Worm (Caenorhabditis elegans) whole organism, L4 larva: ENCODE data around the gene wip-1.

Experiments
- F26F4.8 ChIP-seq: fragments of 200-800 bp; sonication (Bioruptor generic); conservative IDR thresholded peaks from 2 replicates; pipeline ENCODE4 v1.3.6; 2022; ENCODE audit warnings: missing genetic modification characterization, missing compliant biosample characterization
- F44E2.7 ChIP-seq: fragments of 200-800 bp; sonication (Bioruptor generic); IDR thresholded peaks from 2 replicates; pipeline ENCODE4 v2.1.2; 2022; ENCODE audit warnings: missing genetic modification characterization, missing compliant biosample characterization
- F49E8.2 ChIP-seq: sonication (generic microtip); optimal IDR thresholded peaks from 2 replicates; lab custom pipeline; 2016; ENCODE audit warnings: missing compliant biosample characterization, mild to moderate bottlenecking, missing genetic modification characterization, borderline replicate concordance
- R02D3.7 ChIP-seq: fragments of 150-350 bp; sonication (generic microtip); optimal IDR thresholded peaks from 3 replicates; lab custom pipeline; 2014; ENCODE audit warnings: missing biosample characterization, missing genetic modification characterization
- T20F7.1 ChIP-seq: fragments of 200-800 bp; sonication (Bioruptor generic); optimal IDR thresholded peaks from 2 replicates; lab custom pipeline; 2018; ENCODE audit warnings: mild to moderate bottlenecking, missing genetic modification characterization, missing compliant biosample characterization
- Y105C5A.15 ChIP-seq: fragments of 200-800 bp; sonication (Bioruptor generic); IDR thresholded peaks from 2 replicates; pipeline ENCODE4 v1.3.6; 2022; ENCODE audit warnings: missing genetic modification characterization, missing compliant biosample characterization
- Y48G9A.11 ChIP-seq: fragments of 200-800 bp; sonication (Bioruptor generic); IDR thresholded peaks from 2 replicates; pipeline ENCODE4 v1.3.6; 2022; ENCODE audit warnings: missing genetic modification reagents, missing genetic modification characterization, missing compliant biosample characterization
- ZK546.5 ChIP-seq, 2 experiments: sonication (generic microtip); optimal IDR thresholded peaks; 2 replicates each; lab custom pipeline; 2017; ENCODE audit warnings: missing biosample characterization in 2 of 2, missing genetic modification characterization in 2 of 2
- aha-1 ChIP-seq: fragments of 150-350 bp; peaks from one replicate; lab custom pipeline; 2014; ENCODE audit warnings: missing biosample characterization, missing genetic modification characterization
- aly-2 ChIP-seq: sonication (generic microtip); optimal IDR thresholded peaks from 2 replicates; lab custom pipeline; 2018; ENCODE audit warnings: missing biosample characterization, missing genetic modification characterization
- ceh-20 ChIP-seq: fragments of 200-800 bp; sonication (Bioruptor generic); IDR thresholded peaks from 2 replicates; pipeline ENCODE4 v1.3.6; 2022; ENCODE audit warnings: missing genetic modification reagents, missing genetic modification characterization, missing compliant biosample characterization
- ceh-62 ChIP-seq: sonication (generic microtip); optimal IDR thresholded peaks from 2 replicates; lab custom pipeline; 2017; ENCODE audit warnings: missing biosample characterization, missing genetic modification characterization
- ces-1 ChIP-seq: fragments of 150-350 bp; sonication (generic microtip); optimal IDR thresholded peaks from 4 replicates; lab custom pipeline; 2014; ENCODE audit warnings: missing biosample characterization, missing genetic modification reagents, missing genetic modification characterization
- cey-2 ChIP-seq: sonication (generic microtip); optimal IDR thresholded peaks from 3 replicates; lab custom pipeline; 2017; ENCODE audit warnings: missing genetic modification characterization, mild to moderate bottlenecking, missing compliant biosample characterization, antibody characterized with exemption, borderline replicate concordance; ENCODE audit not compliant: insufficient read depth
- daf-12 ChIP-seq: fragments of 150-350 bp; optimal IDR thresholded peaks from 2 replicates; lab custom pipeline; 2014; ENCODE audit warnings: missing biosample characterization, missing genetic modification reagents, missing genetic modification characterization
- daf-16 ChIP-seq, 3 experiments: sonication (generic microtip); optimal IDR thresholded peaks; 2 replicates each; lab custom pipeline; 2016 to 2017; ENCODE audit warnings: missing genetic modification characterization in 3 of 3, missing genetic modification reagents in 3 of 3, mild to moderate bottlenecking in 2 of 3, missing compliant biosample characterization in 2 of 3, missing biosample characterization in 1 of 3, moderate library complexity in 1 of 3
- dpl-1 ChIP-seq: fragments of 150-350 bp; optimal IDR thresholded peaks from 2 replicates; lab custom pipeline; 2014; ENCODE audit warnings: missing biosample characterization, missing genetic modification reagents, missing genetic modification characterization
- fos-1 ChIP-seq: fragments of 150-350 bp; optimal IDR thresholded peaks from 2 replicates; lab custom pipeline; 2014; ENCODE audit warnings: missing biosample characterization, missing genetic modification characterization
- gei-8 ChIP-seq: fragments of 200-800 bp; sonication (Bioruptor generic); optimal IDR thresholded peaks from 2 replicates; lab custom pipeline; 2018; ENCODE audit warnings: mild to moderate bottlenecking, missing genetic modification characterization, missing compliant biosample characterization
- jun-1 ChIP-seq: fragments of 150-350 bp; optimal IDR thresholded peaks from 2 replicates; lab custom pipeline; 2014; ENCODE audit warnings: missing biosample characterization, missing genetic modification reagents, missing genetic modification characterization
- lim-7 ChIP-seq: fragments of 200-800 bp; sonication (Bioruptor generic); IDR thresholded peaks from 2 replicates; pipeline ENCODE4 v1.3.6; 2022; ENCODE audit warnings: missing genetic modification characterization, missing compliant biosample characterization
- lin-1 ChIP-seq: fragments of 200-800 bp; sonication (Bioruptor generic); IDR thresholded peaks from 2 replicates; pipeline ENCODE4 v1.3.6; 2022; ENCODE audit warnings: missing genetic modification reagents, missing genetic modification characterization, missing compliant biosample characterization
- lin-29 ChIP-seq: fragments of 200-800 bp; sonication (Bioruptor generic); IDR thresholded peaks from 2 replicates; pipeline ENCODE4 v1.3.6; 2022; ENCODE audit warnings: missing genetic modification reagents, missing genetic modification characterization, missing compliant biosample characterization
- lin-38 ChIP-seq: fragments of 200-800 bp; sonication (Bioruptor generic); IDR thresholded peaks from 2 replicates; pipeline ENCODE4 v1.3.6; 2022; ENCODE audit warnings: missing genetic modification reagents, missing genetic modification characterization, missing compliant biosample characterization
- lir-3 ChIP-seq: sonication (generic microtip); optimal IDR thresholded peaks from 2 replicates; lab custom pipeline; 2016; ENCODE audit warnings: mild to moderate bottlenecking, missing genetic modification characterization, missing compliant biosample characterization
- lsy-2 ChIP-seq, 2 experiments: fragments of 150-350 bp in 1 of 2; sonication (generic microtip) in 1 of 2; optimal IDR thresholded peaks; 2 replicates each; lab custom pipeline; 2014 to 2017; ENCODE audit warnings: missing biosample characterization in 2 of 2, missing genetic modification characterization in 2 of 2
- madf-5 ChIP-seq, 2 experiments: fragments of 200-800 bp; sonication (Bioruptor generic); IDR thresholded peaks; 2 replicates each; pipeline ENCODE4 v1.3.6; 2022; ENCODE audit warnings: missing compliant biosample characterization in 2 of 2, missing genetic modification characterization in 2 of 2
- mdl-1 ChIP-seq, 2 experiments: fragments of 150-350 bp in 1 of 2; sonication (generic microtip) in 1 of 2; optimal IDR thresholded peaks; 2 replicates each; lab custom pipeline; 2014 to 2017; ENCODE audit warnings: missing biosample characterization in 2 of 2, missing genetic modification characterization in 2 of 2
- mdt-29 ChIP-seq: fragments of 200-800 bp; sonication (Bioruptor generic); IDR thresholded peaks from 2 replicates; pipeline ENCODE4 v1.3.6; 2022; ENCODE audit warnings: missing genetic modification reagents, missing genetic modification characterization, missing compliant biosample characterization
- mep-1 ChIP-seq: fragments of 150-350 bp; sonication (generic microtip); optimal IDR thresholded peaks from 3 replicates; lab custom pipeline; 2014; ENCODE audit warnings: missing biosample characterization, missing genetic modification characterization
- mes-2 ChIP-seq: sonication (generic microtip); optimal IDR thresholded peaks from 2 replicates; lab custom pipeline; 2016; ENCODE audit warnings: missing genotype, mild to moderate bottlenecking, missing genetic modification characterization, missing compliant biosample characterization; ENCODE audit not compliant: poor library complexity, severe bottlenecking
- mxl-2 ChIP-seq: fragments of 200-800 bp; sonication (Bioruptor generic); conservative IDR thresholded peaks from 2 replicates; pipeline ENCODE4 v1.3.6; 2022; ENCODE audit warnings: missing genetic modification reagents, missing genetic modification characterization, missing compliant biosample characterization
- mxl-3 ChIP-seq: fragments of 200-800 bp; sonication (Bioruptor generic); optimal IDR thresholded peaks from 2 replicates; lab custom pipeline; 2018; ENCODE audit warnings: mild to moderate bottlenecking, missing genetic modification characterization, missing compliant biosample characterization
- nhr-237 ChIP-seq: sonication (generic microtip); optimal IDR thresholded peaks from 2 replicates; lab custom pipeline; 2017; ENCODE audit warnings: missing biosample characterization, missing genetic modification characterization
- nhr-41 ChIP-seq: fragments of 200-800 bp; sonication (Bioruptor generic); IDR thresholded peaks from 2 replicates; pipeline ENCODE4 v1.3.6; 2022; ENCODE audit warnings: missing genetic modification reagents, missing genetic modification characterization, missing compliant biosample characterization
- nhr-48 ChIP-seq: sonication (generic microtip); optimal IDR thresholded peaks from 2 replicates; lab custom pipeline; 2016; ENCODE audit warnings: mild to moderate bottlenecking, missing genetic modification characterization, missing compliant biosample characterization
- nhr-77 ChIP-seq: fragments of 150-350 bp; optimal IDR thresholded peaks from 2 replicates; lab custom pipeline; 2014; ENCODE audit warnings: missing biosample characterization, missing genetic modification characterization
- set-16 ChIP-seq: fragments of 200-800 bp; sonication (Bioruptor generic); IDR thresholded peaks from 2 replicates; pipeline ENCODE4 v1.3.6; 2022; ENCODE audit warnings: missing genetic modification reagents, missing genetic modification characterization, missing compliant biosample characterization
- unc-39 ChIP-seq: sonication (generic microtip); optimal IDR thresholded peaks from 2 replicates; lab custom pipeline; 2017; ENCODE audit warnings: missing biosample characterization, missing genetic modification characterization
- zip-11 ChIP-seq: fragments of 200-800 bp; sonication (Bioruptor generic); IDR thresholded peaks from 2 replicates; pipeline ENCODE4 v1.3.6; 2022; ENCODE audit warnings: missing genetic modification characterization, missing compliant biosample characterization
- ztf-7 ChIP-seq: fragments of 150-350 bp; optimal IDR thresholded peaks from 2 replicates; lab custom pipeline; 2014; ENCODE audit warnings: missing biosample characterization, missing genetic modification characterization

wip-1 gene

ce11 chrIII:5047175-5047574 lies 28.7 kb downstream of the wip-1 start, which contains the start of gene txbp-3 (continued):
- no peak for TF ChIP-seq lir-3 (tag; lab: Kevin White, UChicago)
- no peak for TF ChIP-seq lin-1 (GFP tag; lab: Robert Waterston, UW)
- peak; percentile 54 for TF ChIP-seq dpl-1 (GFP tag; lab: Kevin White, UChicago)
- TF ChIP-seq aly-2 (tag; lab: Kevin White, UChicago) = no peak
- no peak for TF ChIP-seq nhr-48 (tag; lab: Kevin White, UChicago)
- no peak for TF ChIP-seq ceh-62 (tag; lab: Kevin White, UChicago)
- no peak for TF ChIP-seq F49E8.2 (tag; lab: Kevin White, UChicago)
- no peak for TF ChIP-seq F44E2.7 (GFP tag; lab: Robert Waterston, UW)
- peak; percentile 80 for TF ChIP-seq mxl-3 (GFP tag; lab: Kevin White, UChicago)
- no peak for TF ChIP-seq jun-1 (tag; lab: Kevin White, UChicago)
- peak; percentile 83 for TF ChIP-seq mes-2 (tag; lab: Kevin White, UChicago)
- TF ChIP-seq madf-5 (GFP tag; IDR thresholded peaks at IDR 0.05; lab: Robert Waterston, UW) = no peak
- TF ChIP-seq lim-7 (GFP tag; lab: Robert Waterston, UW) = no peak
- peak; percentile 25 for TF ChIP-seq T20F7.1 (GFP tag; lab: Kevin White, UChicago)
- TF ChIP-seq set-16 (GFP tag; lab: Robert Waterston, UW) = no peak
- no peak for TF ChIP-seq Y48G9A.11 (GFP tag; lab: Robert Waterston, UW)
- no peak for TF ChIP-seq daf-12
- TF ChIP-seq mep-1 = peak; percentile 71
- no peak for TF ChIP-seq lin-29 (GFP tag; lab: Robert Waterston, UW)
- TF ChIP-seq fos-1 = no peak

- TF ChIP-seq F26F4.8 (GFP tag; lab: Robert Waterston, UW) (no peak), nhr-41 (GFP tag; lab: Robert Waterston, UW) (no peak), fos-1 (no peak), aha-1 (tag; lab: Kevin White, UChicago) (no peak), mdl-1 (tag; optimal IDR thresholded peaks at IDR 0.05; lab: Kevin White, UChicago) (no peak), T20F7.1 (GFP tag; lab: Kevin White, UChicago) (no peak), ztf-7 (tag; lab: Kevin White, UChicago) (no peak), ces-1 (GFP tag; lab: Kevin White, UChicago) (no peak), daf-16 (GFP tag; optimal IDR thresholded peaks at IDR 0.05; lab: Kevin White, UChicago) (no peak), daf-16 (tag; optimal IDR thresholded peaks at IDR 0.05; lab: Kevin White, UChicago) (no peak), nhr-237 (tag; lab: Kevin White, UChicago) (no peak), unc-39 (tag; lab: Kevin White, UChicago) (no peak), madf-5 (GFP tag; IDR thresholded peaks at IDR 0.05; lab: Robert Waterston, UW) (no peak), lin-38 (no peak), aly-2 (tag; lab: Kevin White, UChicago) (no peak), Y105C5A.15 (GFP tag; lab: Robert Waterston, UW) (no peak), mxl-2 (GFP tag; lab: Robert Waterston, UW) (no peak)
Measured at ce11 chrIII:5047740-5048139, 29.3 kb downstream of the wip-1 start, which contains the start of gene C45G9.5. C45G9.5 (plus strand) TSS chrIII:5048117.

ce11 chrIII:5051949-5052348 lies 33.5 kb downstream of the wip-1 start, which contains the start of gene C45G9.15:
C45G9.15 (minus strand) TSS chrIII:5052049.
- TF ChIP-seq lim-7 (GFP tag; lab: Robert Waterston, UW) = no peak
- no peak for TF ChIP-seq gei-8 (GFP tag; lab: Kevin White, UChicago)
- no peak for TF ChIP-seq daf-12

ce11 chrIII:5053541-5053940 lies 35.1 kb downstream of the wip-1 start, which contains the start of gene C45G9.8:
C45G9.8 (minus strand) TSS chrIII:5053641.
- TF ChIP-seq fos-1 = no peak
- no peak for TF ChIP-seq ceh-20 (GFP tag; lab: Robert Waterston, UW)
- no peak for TF ChIP-seq T20F7.1 (GFP tag; lab: Kevin White, UChicago)
- no peak for TF ChIP-seq ZK546.5 (tag; optimal IDR thresholded peaks at IDR 0.05; lab: Kevin White, UChicago)
- no peak for TF ChIP-seq nhr-77 (tag; lab: Kevin White, UChicago)
- no peak for TF ChIP-seq lsy-2 (tag; optimal IDR thresholded peaks at IDR 0.05; lab: Kevin White, UChicago)
- no peak for TF ChIP-seq mdt-29 (GFP tag; lab: Robert Waterston, UW)
- no peak for TF ChIP-seq R02D3.7 (tag; lab: Kevin White, UChicago)
- no peak for TF ChIP-seq zip-11 (GFP tag; lab: Robert Waterston, UW)
- TF ChIP-seq madf-5 (GFP tag; IDR thresholded peaks at IDR 0.05; lab: Robert Waterston, UW) = no peak
- TF ChIP-seq cey-2 (tag; lab: Kevin White, UChicago) = no peak
